Fruit fly (Drosophila melanogaster): Measurements from ENCODE around the gene RtcB.

Gene RtcB

dm6 chr2L:19463405-19463804 lies 33.0 kb downstream of the RtcB start (continued):
- no peak for TF ChIP-seq CG11762 (GFP tag; optimal IDR thresholded peaks at IDR 0.05; ENCODE audit: insufficient read depth)
- no peak for TF ChIP-seq CG8319 (GFP tag; optimal IDR thresholded peaks at IDR 0.05)
- TF ChIP-seq CG3919 (GFP tag; optimal IDR thresholded peaks at IDR 0.05): peak; percentile 9
- no peak for TF ChIP-seq CG6792 (GFP tag; optimal IDR thresholded peaks at IDR 0.05)
- no peak for TF ChIP-seq CG31627 (GFP tag; optimal IDR thresholded peaks at IDR 0.05)

DNA sequence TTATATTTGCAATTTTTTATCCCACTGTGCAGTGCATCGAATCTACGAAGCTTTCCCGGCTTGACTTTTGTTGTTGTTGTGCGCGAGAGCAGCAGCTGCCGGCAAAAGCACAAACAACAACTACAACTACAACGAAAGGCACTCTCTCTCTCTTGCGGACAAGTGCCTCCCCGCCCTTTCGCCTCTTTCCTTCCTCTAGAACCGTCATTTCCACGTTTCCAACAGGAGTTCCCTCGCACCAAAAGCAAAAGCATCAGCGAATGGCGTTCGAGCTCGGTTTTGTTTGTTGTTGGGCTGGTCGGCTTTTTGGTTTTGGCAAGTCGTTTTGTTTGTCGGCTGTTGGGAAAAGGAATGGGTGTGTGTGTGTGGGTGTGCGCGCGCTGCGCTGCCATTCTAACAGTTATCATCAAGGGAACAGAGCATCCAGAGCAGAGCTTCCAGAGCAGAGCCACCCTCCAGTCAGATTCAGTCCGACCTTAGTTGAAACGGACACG lies 33.4 kb downstream of the RtcB start, which contains the start of gene tj:
Gene tj, plus strand, starts transcription at position 444 of the 494 bp plus-strand sequence.
- no peak for TF ChIP-seq Smox (GFP tag; optimal IDR thresholded peaks at IDR 0.05)
- TF ChIP-seq cyc (GFP tag; optimal IDR thresholded peaks at IDR 0.05): no peak
- TF ChIP-seq CG15336 (GFP tag; IDR thresholded peaks at IDR 0.05): no peak
- peak; percentile 60 for TF ChIP-seq svp (GFP tag)
- peak; percentile 12 for TF ChIP-seq Eip78C (GFP tag)
- TF ChIP-seq Sox14 (GFP tag; optimal IDR thresholded peaks at IDR 0.05): no peak
- no peak for TF ChIP-seq CG11294 (GFP tag; IDR thresholded peaks at IDR 0.05)
- no peak for TF ChIP-seq Blimp-1 (GFP tag; optimal IDR thresholded peaks at IDR 0.05)
- no peak for TF ChIP-seq dsx (GFP tag; optimal IDR thresholded peaks at IDR 0.05; ENCODE audit: poor library complexity, severe bottlenecking)
- 0 out of 3 replicates have a peak, but pooled peaks have one; percentile 22 for TF ChIP-seq CG6163 (GFP tag; IDR thresholded peaks at IDR 0.05)
- no peak for TF ChIP-seq CG4318 (GFP tag; optimal IDR thresholded peaks at IDR 0.05)
- no peak for TF ChIP-seq achi (GFP tag; optimal IDR thresholded peaks at IDR 0.05)

DNA sequence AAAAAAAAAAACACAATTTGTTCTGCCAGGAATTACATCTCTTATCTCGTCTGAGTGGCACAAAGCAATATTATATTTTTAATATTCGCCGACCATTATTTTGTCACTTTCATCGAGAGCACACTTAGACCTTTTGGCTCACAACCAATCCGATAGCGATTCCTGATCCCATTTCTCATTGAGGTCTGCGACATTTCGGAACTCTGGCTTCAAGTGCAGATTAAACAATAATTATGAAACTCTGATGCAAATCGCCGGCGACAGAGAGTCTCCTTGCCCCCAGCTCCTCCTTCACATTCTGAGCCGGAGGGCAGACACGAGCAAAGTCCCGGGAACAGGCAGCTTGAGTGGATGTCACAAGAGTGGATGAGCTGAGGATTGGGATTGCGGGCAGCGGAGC lies 38.6 kb downstream of the RtcB start:
- TF ChIP-seq vri (GFP tag; optimal IDR thresholded peaks at IDR 0.05): peak; percentile 34
- TF ChIP-seq CG6163 (GFP tag; IDR thresholded peaks at IDR 0.05): no peak
- no peak for TF ChIP-seq fkh (GFP tag; optimal IDR thresholded peaks at IDR 0.05)
- peak; percentile 99 for TF ChIP-seq svp (GFP tag)

dm6 chr2L:19469751-19470150 lies 39.3 kb downstream of the RtcB start:
- TF ChIP-seq CG9139 (GFP tag; optimal IDR thresholded peaks at IDR 0.05) (no peak), acj6 (GFP tag; optimal IDR thresholded peaks at IDR 0.05) (peak; percentile 0), achi (GFP tag; optimal IDR thresholded peaks at IDR 0.05) (peak; percentile 16), CG10631 (GFP tag; optimal IDR thresholded peaks at IDR 0.05) (peak; percentile 14), Smox (GFP tag; optimal IDR thresholded peaks at IDR 0.05) (no peak), dac (GFP tag; optimal IDR thresholded peaks at IDR 0.05) (no peak), Eip75B (GFP tag; optimal IDR thresholded peaks at IDR 0.05) (no peak), CG6808 (GFP tag; optimal IDR thresholded peaks at IDR 0.05) (no peak), CG3032 (tag; optimal IDR thresholded peaks at IDR 0.05) (no peak), fd85E (GFP tag; optimal IDR thresholded peaks at IDR 0.05) (no peak)

DNA sequence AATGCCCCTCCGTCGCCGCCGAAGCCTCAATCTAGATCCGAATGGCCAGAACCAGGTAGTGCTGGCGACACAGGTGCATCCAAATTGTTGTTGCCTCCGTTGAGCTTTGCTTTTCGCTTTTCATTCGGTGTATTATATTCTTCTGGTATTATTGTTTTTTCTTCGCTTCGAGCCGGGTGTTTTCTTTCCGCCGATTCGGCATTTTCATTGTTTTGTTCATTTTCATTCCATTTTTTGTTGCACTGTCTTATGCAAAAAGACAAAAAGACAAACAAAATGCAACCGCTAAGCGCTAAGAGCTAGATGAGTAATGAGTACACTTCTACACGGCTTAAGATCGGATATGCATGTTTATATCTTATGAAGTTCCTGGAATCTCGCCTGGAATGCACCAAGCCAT lies 41.8 kb downstream of the RtcB start:
- no peak for TF ChIP-seq CG6854 (GFP tag; optimal IDR thresholded peaks at IDR 0.05)
- no peak for TF ChIP-seq spab (GFP tag; optimal IDR thresholded peaks at IDR 0.05)
- no peak for TF ChIP-seq Eip75B (GFP tag; optimal IDR thresholded peaks at IDR 0.05)
- no peak for TF ChIP-seq OdsH (GFP tag; optimal IDR thresholded peaks at IDR 0.05)
- TF ChIP-seq CG7368 (GFP tag; optimal IDR thresholded peaks at IDR 0.05): no peak
- no peak for TF ChIP-seq net (GFP tag; optimal IDR thresholded peaks at IDR 0.05)
- no peak for TF ChIP-seq Ets96B (tag; optimal IDR thresholded peaks at IDR 0.05)
- no peak for TF ChIP-seq CG6808 (GFP tag; optimal IDR thresholded peaks at IDR 0.05)
- TF ChIP-seq Met (GFP tag; optimal IDR thresholded peaks at IDR 0.05): no peak
- no peak for TF ChIP-seq Sox15 (GFP tag; optimal IDR thresholded peaks at IDR 0.05)
- no peak for TF ChIP-seq svp (GFP tag)
- no peak for TF ChIP-seq CG34406 (GFP tag; optimal IDR thresholded peaks at IDR 0.05)
- TF ChIP-seq CG9139 (GFP tag; optimal IDR thresholded peaks at IDR 0.05): no peak

Measured in whole organism, prepupa.